Worm (Caenorhabditis elegans): Measurements from ENCODE around the gene R04F11.2.

Gene R04F11.2

DNA sequence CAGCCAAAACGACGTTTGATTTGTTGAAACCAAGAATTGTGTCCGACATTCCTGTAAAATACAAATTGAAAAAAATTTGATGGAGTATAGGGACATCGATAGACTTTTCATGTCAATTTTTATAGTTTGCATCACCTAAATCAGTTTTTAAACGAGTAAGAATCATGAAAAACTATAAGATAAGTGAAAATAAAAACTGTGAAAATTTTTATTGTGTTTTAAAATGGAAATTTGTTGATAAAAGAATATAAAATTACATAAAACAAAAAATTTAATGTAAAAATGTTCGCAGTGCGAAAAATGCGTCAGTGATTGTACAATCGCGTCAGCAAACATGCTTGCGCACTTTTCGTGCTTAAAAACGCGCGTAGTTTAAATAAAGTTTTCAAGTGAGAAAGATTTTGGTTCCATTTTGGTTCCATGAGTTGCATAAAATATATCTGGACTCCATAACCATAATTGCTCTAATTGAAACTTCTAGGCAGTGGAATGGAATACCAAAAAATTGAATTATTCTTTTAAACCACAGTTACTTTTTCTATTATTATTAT lies 25.3 kb downstream of the R04F11.2 start, which contains the start of gene tomm-20 (continued):
- no peak for TF ChIP-seq mec-3 (tag; optimal IDR thresholded peaks at IDR 0.05; ENCODE audit: borderline replicate concordance)
- no peak for TF ChIP-seq hlh-6 (tag; optimal IDR thresholded peaks at IDR 0.05)
- TF ChIP-seq pha-4 (tag; optimal IDR thresholded peaks at IDR 0.05): no peak
- no peak for TF ChIP-seq che-1 (tag; optimal IDR thresholded peaks at IDR 0.05)
- peak; percentile 83 for TF ChIP-seq ceh-14 (tag; optimal IDR thresholded peaks at IDR 0.05)
- TF ChIP-seq T23F11.4 (GFP tag; optimal IDR thresholded peaks at IDR 0.05): peak; percentile 17
- peak; percentile 31 for TF ChIP-seq gmeb-2 (tag; optimal IDR thresholded peaks at IDR 0.05)
- TF ChIP-seq elt-2 (tag; optimal IDR thresholded peaks at IDR 0.05): peak; percentile 84
- peak; percentile 3 for TF ChIP-seq unc-55 (GFP tag; optimal IDR thresholded peaks at IDR 0.05)
- no peak for TF ChIP-seq pqm-1 (tag; optimal IDR thresholded peaks at IDR 0.05)
- TF ChIP-seq ceh-22 (tag; optimal IDR thresholded peaks at IDR 0.05): no peak
- no peak for TF ChIP-seq npax-4 (tag; optimal IDR thresholded peaks at IDR 0.05)
- peak; percentile 63 for TF ChIP-seq unc-42 (tag; optimal IDR thresholded peaks at IDR 0.05)
- TF ChIP-seq rnt-1 (tag; optimal IDR thresholded peaks at IDR 0.05): peak; percentile 48
- TF ChIP-seq ets-4 (tag; optimal IDR thresholded peaks at IDR 0.05): no peak
- no peak for TF ChIP-seq pros-1 (tag; optimal IDR thresholded peaks at IDR 0.05)
- no peak for TF ChIP-seq dmd-4 (tag; optimal IDR thresholded peaks at IDR 0.05; ENCODE audit: borderline replicate concordance)

- TF ChIP-seq ceh-24 (tag; optimal IDR thresholded peaks at IDR 0.05) (no peak), ceh-19 (GFP tag; optimal IDR thresholded peaks at IDR 0.05) (no peak), dmd-4 (tag; optimal IDR thresholded peaks at IDR 0.05; ENCODE audit: borderline replicate concordance) (no peak), ceh-18 (tag; optimal IDR thresholded peaks at IDR 0.05) (no peak), eyg-1 (tag; optimal IDR thresholded peaks at IDR 0.05) (no peak), npax-4 (tag; optimal IDR thresholded peaks at IDR 0.05) (no peak), ets-4 (tag; optimal IDR thresholded peaks at IDR 0.05) (no peak), syd-9 (tag; optimal IDR thresholded peaks at IDR 0.05) (no peak), hlh-8 (tag; optimal IDR thresholded peaks at IDR 0.05) (no peak), che-1 (tag; optimal IDR thresholded peaks at IDR 0.05) (no peak), lin-11 (tag; optimal IDR thresholded peaks at IDR 0.05) (no peak)
Observed at ce11 chrV:12344845-12345244, 26.7 kb downstream of the R04F11.2 start, which contains the start of gene F23H12.3. F23H12.3 (plus strand) TSS chrV:12345145.

ce11 chrV:12345808-12346207 lies 27.6 kb downstream of the R04F11.2 start, which contains the start of gene snb-2:
snb-2 (minus strand) TSS chrV:12345908.
- no peak for TF ChIP-seq ets-4 (tag; optimal IDR thresholded peaks at IDR 0.05)
- TF ChIP-seq dmd-4 (tag; optimal IDR thresholded peaks at IDR 0.05; ENCODE audit: borderline replicate concordance): no peak
- TF ChIP-seq ceh-18 (tag; optimal IDR thresholded peaks at IDR 0.05): no peak
- TF ChIP-seq npax-4 (tag; optimal IDR thresholded peaks at IDR 0.05): no peak
- TF ChIP-seq nfya-1 (tag; optimal IDR thresholded peaks at IDR 0.05): no peak
- TF ChIP-seq syd-9 (tag; optimal IDR thresholded peaks at IDR 0.05): no peak
- TF ChIP-seq ceh-30 (tag; optimal IDR thresholded peaks at IDR 0.05): no peak
- no peak for TF ChIP-seq hlh-8 (tag; optimal IDR thresholded peaks at IDR 0.05)
- no peak for TF ChIP-seq K02D7.2 (tag; optimal IDR thresholded peaks at IDR 0.05)
- no peak for TF ChIP-seq C08G9.2 (tag; optimal IDR thresholded peaks at IDR 0.05)

DNA sequence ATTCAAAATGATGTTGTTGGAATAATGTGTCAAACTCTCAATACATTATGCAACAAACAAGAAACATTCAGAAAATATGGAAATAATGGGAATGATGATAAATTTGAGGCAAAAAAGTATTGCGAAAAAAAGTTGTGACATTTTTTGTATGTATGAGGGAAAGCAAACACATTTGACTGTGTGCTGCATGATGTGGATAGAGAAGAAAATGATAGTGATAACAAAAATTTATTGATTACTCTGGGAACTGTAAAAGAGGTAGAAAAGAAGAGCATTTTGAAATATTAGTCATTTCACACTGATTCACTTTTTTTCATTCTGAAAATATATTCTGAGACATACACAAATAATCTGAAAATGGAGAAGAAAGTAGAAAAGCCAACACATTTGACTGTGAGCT lies 29.7 kb downstream of the R04F11.2 start:
- TF ChIP-seq Y22D7AL.16 (tag; optimal IDR thresholded peaks at IDR 0.05): no peak
- TF ChIP-seq dve-1 (tag; optimal IDR thresholded peaks at IDR 0.05): no peak
- TF ChIP-seq hlh-6 (tag; optimal IDR thresholded peaks at IDR 0.05): no peak
- no peak for TF ChIP-seq ceh-30 (tag; optimal IDR thresholded peaks at IDR 0.05)
- no peak for TF ChIP-seq unc-42 (tag; optimal IDR thresholded peaks at IDR 0.05)
- no peak for TF ChIP-seq ceh-19 (GFP tag; optimal IDR thresholded peaks at IDR 0.05)
- no peak for TF ChIP-seq K09A11.1 (tag; optimal IDR thresholded peaks at IDR 0.05; ENCODE audit: insufficient read depth)
- TF ChIP-seq elt-2 (tag; optimal IDR thresholded peaks at IDR 0.05): no peak
- no peak for TF ChIP-seq nhr-232 (tag; optimal IDR thresholded peaks at IDR 0.05)
- no peak for TF ChIP-seq pha-2 (tag; optimal IDR thresholded peaks at IDR 0.05)
- TF ChIP-seq fkh-6 (tag; optimal IDR thresholded peaks at IDR 0.05): no peak
- no peak for TF ChIP-seq ceh-22 (tag; optimal IDR thresholded peaks at IDR 0.05)
- TF ChIP-seq che-1 (tag; optimal IDR thresholded peaks at IDR 0.05): no peak
- no peak for TF ChIP-seq ceh-24 (tag; optimal IDR thresholded peaks at IDR 0.05)
- TF ChIP-seq odd-2 (tag; optimal IDR thresholded peaks at IDR 0.05): no peak
- TF ChIP-seq ceh-2 (tag; optimal IDR thresholded peaks at IDR 0.05): no peak
